Fruit fly (Drosophila melanogaster): ENCODE data around the gene Alr.

Alr gene

dm6 chrX:19762167-19762566 is 14.1 kb downstream of the Alr start (continued):
- TF ChIP-seq ATbp (GFP tag; optimal IDR thresholded peaks at IDR 0.05) = no peak
- TF ChIP-seq CG3847 (GFP tag; IDR thresholded peaks at IDR 0.05) = peak; percentile 61
- TF ChIP-seq so (GFP tag; IDR thresholded peaks at IDR 0.05) = no peak
- TF ChIP-seq Myb (GFP tag; optimal IDR thresholded peaks at IDR 0.05) = peak; percentile 97
- no peak for TF ChIP-seq CG30403 (GFP tag; optimal IDR thresholded peaks at IDR 0.05)
- no peak for TF ChIP-seq pum (GFP tag; optimal IDR thresholded peaks at IDR 0.05)
- TF ChIP-seq Ets97D (GFP tag; optimal IDR thresholded peaks at IDR 0.05) = peak; percentile 64
- no peak for TF ChIP-seq al (GFP tag; IDR thresholded peaks at IDR 0.05)
- peak; percentile 69 for TF ChIP-seq CG13287 (GFP tag; IDR thresholded peaks at IDR 0.05; ENCODE audit: partially characterized antibody)
- TF ChIP-seq MESR4 (GFP tag; optimal IDR thresholded peaks at IDR 0.05) = no peak
- TF ChIP-seq Usf (GFP tag; optimal IDR thresholded peaks at IDR 0.05) = no peak
- TF ChIP-seq Drgx (GFP tag; IDR thresholded peaks at IDR 0.05) = no peak
- TF ChIP-seq Mad (GFP tag; optimal IDR thresholded peaks at IDR 0.05) = no peak
- no peak for TF ChIP-seq peb (GFP tag; IDR thresholded peaks at IDR 0.05)
- no peak for TF ChIP-seq CG11723 (GFP tag; optimal IDR thresholded peaks at IDR 0.05)
- TF ChIP-seq Gug (GFP tag; IDR thresholded peaks at IDR 0.05) = no peak
- TF ChIP-seq CG1832 (GFP tag; optimal IDR thresholded peaks at IDR 0.05) = no peak
- TF ChIP-seq CG17186 (GFP tag; optimal IDR thresholded peaks at IDR 0.05) = peak; percentile 8
- no peak for TF ChIP-seq CG2199 (GFP tag; IDR thresholded peaks at IDR 0.05)
- no peak for TF ChIP-seq ac (GFP tag; optimal IDR thresholded peaks at IDR 0.05)
- no peak for TF ChIP-seq Nf-YB (GFP tag; optimal IDR thresholded peaks at IDR 0.05)
- no peak for TF ChIP-seq CG13894 (tag; optimal IDR thresholded peaks at IDR 0.05)
- TF ChIP-seq lov (optimal IDR thresholded peaks at IDR 0.05) = no peak
- no peak for TF ChIP-seq lov (GFP tag; IDR thresholded peaks at IDR 0.05)
- TF ChIP-seq CG7745 (tag; optimal IDR thresholded peaks at IDR 0.05) = no peak
- TF ChIP-seq wdn (GFP tag; IDR thresholded peaks at IDR 0.05) = no peak
- no peak for TF ChIP-seq cato (GFP tag; optimal IDR thresholded peaks at IDR 0.05; ENCODE audit: borderline replicate concordance)
- no peak for TF ChIP-seq HLHmδ (GFP tag; optimal IDR thresholded peaks at IDR 0.05)
- no peak for TF ChIP-seq CrebB (tag; optimal IDR thresholded peaks at IDR 0.05)
- peak; percentile 65 for TF ChIP-seq bbx (GFP tag; IDR thresholded peaks at IDR 0.05; ENCODE audit: partially characterized antibody)
- no peak for TF ChIP-seq CG15269 (tag; optimal IDR thresholded peaks at IDR 0.05)
- TF ChIP-seq CG17829 (tag; optimal IDR thresholded peaks at IDR 0.05) = peak; percentile 15
- TF ChIP-seq CG17359 (tag; optimal IDR thresholded peaks at IDR 0.05) = no peak
- TF ChIP-seq CG5953 (GFP tag; IDR thresholded peaks at IDR 0.05) = no peak
- TF ChIP-seq ham (GFP tag; IDR thresholded peaks at IDR 0.05) = no peak
- TF ChIP-seq Lhr (GFP tag; optimal IDR thresholded peaks at IDR 0.05) = peak; percentile 7
- TF ChIP-seq kay (GFP tag; optimal IDR thresholded peaks at IDR 0.05) = no peak
- no peak for TF ChIP-seq CG6854 (GFP tag; optimal IDR thresholded peaks at IDR 0.05)
- no peak for TF ChIP-seq Spps (tag; optimal IDR thresholded peaks at IDR 0.05)
- no peak for TF ChIP-seq grn (GFP tag; optimal IDR thresholded peaks at IDR 0.05)
- no peak for TF ChIP-seq CG13123 (GFP tag; optimal IDR thresholded peaks at IDR 0.05)
- TF ChIP-seq CG10543 (GFP tag; optimal IDR thresholded peaks at IDR 0.05) = no peak
- no peak for TF ChIP-seq dimm (GFP tag; IDR thresholded peaks at IDR 0.05)
- TF ChIP-seq hbn (GFP tag; IDR thresholded peaks at IDR 0.05; ENCODE audit: partially characterized antibody) = peak; percentile 55; the same call in 1 of the 2 replicates
- no peak for TF ChIP-seq Hr78 (GFP tag; optimal IDR thresholded peaks at IDR 0.05)
- no peak for TF ChIP-seq H2.0 (GFP tag; IDR thresholded peaks at IDR 0.05)
- no peak for TF ChIP-seq disco-r (GFP tag; optimal IDR thresholded peaks at IDR 0.05)
- TF ChIP-seq lmd (GFP tag; IDR thresholded peaks at IDR 0.05) = no peak
- TF ChIP-seq hth (optimal IDR thresholded peaks at IDR 0.05) = no peak
- peak; percentile 53 for TF ChIP-seq sd (tag; optimal IDR thresholded peaks at IDR 0.05)
- no peak for TF ChIP-seq CG17612 (GFP tag; IDR thresholded peaks at IDR 0.05)
- TF ChIP-seq CG11695 (GFP tag; IDR thresholded peaks at IDR 0.05) = no peak
